Fruit fly (Drosophila melanogaster) S2 (cell line): ENCODE results near the gene Dus4.

ENCODE experiments used
- CG8478 ChIP-seq: fragments of >200 bp; optimal IDR thresholded peaks from 2 replicates; lab custom pipeline; 2018
- CTCF ChIP-seq, 2 experiments: fragments of >200 bp; optimal IDR thresholded peaks; 2 replicates each; lab custom pipeline; 2018

The Dus4 gene

dm6 chr2L:19033288-19033687 is 29.8 kb upstream of the Dus4 start, which contains the start of gene hook:
TSS of gene hook (minus strand) at chr2L:19033498.
- no peak for TF ChIP-seq CG8478 (lab: Kevin White, UChicago)
- no peak for TF ChIP-seq CTCF (optimal IDR thresholded peaks at IDR 0.05; lab: Kevin White, UChicago)

dm6 chr2L:19034213-19034929 is 28.7 kb upstream of the Dus4 start, which contains the start of the genes mib2 and CG31800:
TSS of gene mib2 (plus strand) at chr2L:19034444.
TSS of gene CG31800 (minus strand) at chr2L:19034576.
- TF ChIP-seq CTCF (optimal IDR thresholded peaks at IDR 0.05; lab: Kevin White, UChicago) (no peak), CG8478 (lab: Kevin White, UChicago) (no peak)

dm6 chr2L:19035013-19035412 is 28.1 kb upstream of the Dus4 start:
- no peak for TF ChIP-seq CTCF (optimal IDR thresholded peaks at IDR 0.05; lab: Kevin White, UChicago)
- no peak for TF ChIP-seq CG8478 (lab: Kevin White, UChicago)

dm6 chr2L:19036105-19036714 is 26.9 kb upstream of the Dus4 start:
- TF ChIP-seq CTCF (optimal IDR thresholded peaks at IDR 0.05; lab: Kevin White, UChicago) (no peak), CG8478 (lab: Kevin White, UChicago) (no peak)

dm6 chr2L:19037011-19037410 is 26.1 kb upstream of the Dus4 start:
- TF ChIP-seq CG8478 (lab: Kevin White, UChicago) (no peak), CTCF (optimal IDR thresholded peaks at IDR 0.05; lab: Kevin White, UChicago) (no peak)

- no peak for TF ChIP-seq CG8478 (lab: Kevin White, UChicago)
- no peak for TF ChIP-seq CTCF (optimal IDR thresholded peaks at IDR 0.05; lab: Kevin White, UChicago)
Measured at dm6 chr2L:19037455-19037854, 25.6 kb upstream of the Dus4 start.

dm6 chr2L:19041590-19041989 is 21.5 kb upstream of the Dus4 start, which contains the start of gene Catsup:
TSS of gene Catsup (plus strand) at chr2L:19041862.
- no peak for TF ChIP-seq CG8478 (lab: Kevin White, UChicago)
- TF ChIP-seq CTCF (optimal IDR thresholded peaks at IDR 0.05; lab: Kevin White, UChicago), result no peak

- TF ChIP-seq CTCF (optimal IDR thresholded peaks at IDR 0.05; lab: Kevin White, UChicago), result peak in 1 of 2 experiments; percentile 16
- no peak for TF ChIP-seq CG8478 (lab: Kevin White, UChicago)
Measured at dm6 chr2L:19045111-19045560, 18.0 kb upstream of the Dus4 start, which contains the start of the genes Ttc19 and Acn. TSS of gene Ttc19 (minus strand) at chr2L:19045148. TSS of gene Acn (plus strand) at chr2L:19045355.

dm6 chr2L:19048912-19049311 is 14.2 kb upstream of the Dus4 start, which contains the start of gene CG10470:
TSS of gene CG10470 (plus strand) at chr2L:19049076.
- TF ChIP-seq CG8478 (lab: Kevin White, UChicago) (no peak), CTCF (optimal IDR thresholded peaks at IDR 0.05; lab: Kevin White, UChicago) (no peak)

dm6 chr2L:19051534-19052100 is 11.5 kb upstream of the Dus4 start, which contains the start of gene Rpn3:
TSS of gene Rpn3 (plus strand) at chr2L:19051790.
- TF ChIP-seq CTCF (optimal IDR thresholded peaks at IDR 0.05; lab: Kevin White, UChicago) (no peak), CG8478 (lab: Kevin White, UChicago) (no peak)

- TF ChIP-seq CG8478 (lab: Kevin White, UChicago) (no peak), CTCF (optimal IDR thresholded peaks at IDR 0.05; lab: Kevin White, UChicago) (no peak)
Measured at dm6 chr2L:19053860-19054515, 9.1 kb upstream of the Dus4 start, which contains the start of gene CG10492. TSS of gene CG10492 (plus strand) at chr2L:19054078.

dm6 chr2L:19054516-19054887 is 8.6 kb upstream of the Dus4 start:
- TF ChIP-seq CG8478 (lab: Kevin White, UChicago), result no peak
- TF ChIP-seq CTCF (optimal IDR thresholded peaks at IDR 0.05; lab: Kevin White, UChicago), result no peak

dm6 chr2L:19057799-19058198 is 5.3 kb upstream of the Dus4 start:
- TF ChIP-seq CTCF (optimal IDR thresholded peaks at IDR 0.05; lab: Kevin White, UChicago) (no peak), CG8478 (lab: Kevin White, UChicago) (no peak)

dm6 chr2L:19058916-19059315 is 4.2 kb upstream of the Dus4 start, which contains the start of gene Phlpp:
TSS of gene Phlpp (plus strand) at chr2L:19059129.
- TF ChIP-seq CTCF (optimal IDR thresholded peaks at IDR 0.05; lab: Kevin White, UChicago) (no peak), CG8478 (lab: Kevin White, UChicago) (no peak)
